Fruit fly (Drosophila melanogaster) whole organism, pupa: Measurements from ENCODE around the gene spn-B.
A peak's percentile ranks its signal among the peaks of the same experiment; 100 is the strongest.

Source experiments
- CG13204 ChIP-seq: fragments of 200-800 bp; sonication (Bioruptor generic); optimal IDR thresholded peaks from 2 replicates; lab custom pipeline; 2018; ENCODE audit warnings: missing biosample characterization, mild to moderate bottlenecking, missing genetic modification characterization, moderate library complexity
- CG14655 ChIP-seq: fragments of 200-800 bp; sonication (Bioruptor generic); optimal IDR thresholded peaks from 3 replicates; lab custom pipeline; 2017; ENCODE audit warnings: mild to moderate bottlenecking, missing biosample characterization, missing genetic modification reagents, missing genetic modification characterization
- CG17806 ChIP-seq: fragments of 200-800 bp; sonication (Bioruptor generic); optimal IDR thresholded peaks from 2 replicates; lab custom pipeline; 2018; ENCODE audit warnings: missing biosample characterization, mild to moderate bottlenecking, missing genetic modification characterization, moderate library complexity
- CG32121 ChIP-seq: fragments of 200-800 bp; sonication (Bioruptor generic); IDR thresholded peaks from 2 replicates; pipeline ENCODE4 v1.3.6; 2022; ENCODE audit warnings: missing biosample characterization, missing genetic modification characterization
- CG8301 ChIP-seq: fragments of 200-800 bp; sonication (Bioruptor generic); optimal IDR thresholded peaks from 2 replicates; lab custom pipeline; 2018; ENCODE audit warnings: missing biosample characterization, mild to moderate bottlenecking, missing genetic modification characterization
- Pif1A ChIP-seq: fragments of 200-800 bp; sonication (Bioruptor generic); optimal IDR thresholded peaks from 3 replicates; lab custom pipeline; 2016; ENCODE audit warnings: missing biosample characterization, missing genetic modification characterization

DNA sequence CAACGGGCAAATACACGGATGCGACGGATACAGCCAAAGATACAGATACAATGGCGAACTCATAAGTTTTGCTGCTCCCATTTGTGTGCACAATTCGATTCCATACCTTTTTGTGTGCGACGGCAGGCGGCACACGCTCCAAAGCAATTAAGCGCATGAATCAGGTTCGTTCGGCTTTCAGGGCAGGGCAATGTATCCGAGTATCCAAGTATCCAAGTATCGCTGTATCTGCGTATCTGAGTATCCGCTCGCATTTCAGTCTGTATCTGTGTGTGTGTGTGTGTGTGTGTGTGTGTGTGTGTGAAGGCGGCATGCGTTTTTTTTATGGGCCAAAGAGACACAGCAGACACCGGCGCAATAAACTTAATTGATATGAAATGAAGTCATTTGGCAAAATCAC, 35.3 kb downstream of the spn-B start:
- TF ChIP-seq Pif1A (GFP tag; lab: Kevin White, UChicago) (no peak), CG17806 (tag; lab: Kevin White, UChicago) (no peak), CG8301 (tag; lab: Kevin White, UChicago) (no peak), CG14655 (no peak), CG13204 (peak; percentile 73), CG32121 (GFP tag; lab: Robert Waterston, UW) (no peak)
